Worm (Caenorhabditis elegans): ENCODE data around the gene Y62H9A.13.
A peak's percentile ranks its signal among the peaks of the same experiment; 100 is the strongest.

The Y62H9A.13 gene

DNA sequence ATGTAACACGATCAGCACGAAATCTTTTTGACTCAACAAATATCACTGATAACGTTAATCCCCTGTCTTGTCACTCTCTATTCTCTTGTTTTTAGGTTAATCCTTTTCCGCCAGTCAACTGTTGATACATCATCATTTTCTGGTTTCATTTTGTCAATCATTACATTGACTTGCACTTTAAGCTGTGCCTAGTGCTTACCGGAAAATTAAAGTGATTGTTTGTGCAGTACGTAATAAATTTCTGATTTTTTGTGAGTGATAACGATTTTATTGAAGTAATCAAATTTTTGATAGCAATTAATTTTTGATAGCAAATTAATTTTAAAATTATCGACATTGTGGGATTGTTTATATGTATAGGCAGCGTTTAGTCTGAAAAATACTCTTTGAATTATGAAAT lies 7.6 kb upstream of the Y62H9A.13 start (continued):
- TF ChIP-seq ctbp-1 (GFP tag; IDR thresholded peaks at IDR 0.05) (no peak), aly-2 (tag; optimal IDR thresholded peaks at IDR 0.05) (no peak), dmd-6 (GFP tag; IDR thresholded peaks at IDR 0.05) (peak; percentile 67), sdz-12 (GFP tag; optimal IDR thresholded peaks at IDR 0.05) (no peak), Y48G9A.11 (GFP tag; IDR thresholded peaks at IDR 0.05) (no peak), daf-16 (GFP tag; optimal IDR thresholded peaks at IDR 0.05) (no peak), daf-16 (tag; optimal IDR thresholded peaks at IDR 0.05) (peak; percentile 94), nhr-28 (tag; optimal IDR thresholded peaks at IDR 0.05) (peak; percentile 61), php-3 (GFP tag; IDR thresholded peaks at IDR 0.05) (peak; percentile 90), cey-2 (tag; optimal IDR thresholded peaks at IDR 0.05; ENCODE audit: borderline replicate concordance, insufficient read depth) (no peak), ceh-28 (tag; optimal IDR thresholded peaks at IDR 0.05) (no peak), snpc-4 (tag; optimal IDR thresholded peaks at IDR 0.05) (no peak), fkh-10 (GFP tag; optimal IDR thresholded peaks at IDR 0.05) (no peak), lin-15B (tag; optimal IDR thresholded peaks at IDR 0.05) (no peak), lin-1 (GFP tag; IDR thresholded peaks at IDR 0.05) (0 out of 2 replicates have a peak, but pooled peaks have one; percentile 29), hlh-11 (tag; optimal IDR thresholded peaks at IDR 0.05) (no peak), nhr-76 (tag; optimal IDR thresholded peaks at IDR 0.05) (no peak), hif-1 (tag; optimal IDR thresholded peaks at IDR 0.05) (no peak), lin-39 (tag; optimal IDR thresholded peaks at IDR 0.05) (no peak), duxl-1 (tag; optimal IDR thresholded peaks at IDR 0.05; ENCODE audit: poor library complexity) (no peak)

DNA sequence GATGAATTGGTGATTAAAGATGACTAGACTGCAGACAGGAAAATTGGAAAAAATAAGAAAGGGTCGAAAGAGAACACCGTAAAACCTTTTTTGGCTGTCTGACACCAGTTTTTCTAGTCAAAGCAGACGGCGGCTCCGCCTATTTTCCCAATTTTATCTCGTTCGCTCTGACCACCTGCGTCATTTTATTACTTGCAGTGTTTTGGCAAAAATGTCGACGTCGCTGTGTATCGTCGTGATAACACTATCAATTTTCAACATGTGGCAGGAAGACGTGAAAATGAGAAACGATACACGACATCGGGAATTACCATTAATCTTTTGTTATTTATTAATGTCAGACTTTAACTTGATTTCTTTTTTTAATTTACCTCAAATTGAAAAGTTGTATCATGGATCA lies 6.8 kb upstream of the Y62H9A.13 start, which contains the start of gene Y62H9A.15:
Y62H9A.15 (minus strand) TSS at position 100 of the 400 bp plus-strand sequence.
- TF ChIP-seq lin-39 (tag; optimal IDR thresholded peaks at IDR 0.05), result no peak
- no peak for TF ChIP-seq cey-2 (tag; optimal IDR thresholded peaks at IDR 0.05; ENCODE audit: borderline replicate concordance, insufficient read depth)
- TF ChIP-seq aha-1 (tag), result peak; percentile 6
- no peak for TF ChIP-seq R02D3.7 (tag; optimal IDR thresholded peaks at IDR 0.05)
- TF ChIP-seq zag-1 (tag; optimal IDR thresholded peaks at IDR 0.05), result no peak
- no peak for TF ChIP-seq vab-7 (GFP tag; IDR thresholded peaks at IDR 0.05)
- no peak for TF ChIP-seq F44E2.7 (GFP tag; IDR thresholded peaks at IDR 0.05)
- no peak for TF ChIP-seq ceh-20 (GFP tag; IDR thresholded peaks at IDR 0.05)
- TF ChIP-seq saeg-2 (GFP tag; IDR thresholded peaks at IDR 0.05), result no peak
- peak; percentile 28 for TF ChIP-seq hlh-11 (tag; optimal IDR thresholded peaks at IDR 0.05)
- no peak for TF ChIP-seq nhr-6 (tag; optimal IDR thresholded peaks at IDR 0.05)
- no peak for TF ChIP-seq mdt-29 (GFP tag; IDR thresholded peaks at IDR 0.05)
- TF ChIP-seq dmd-6 (GFP tag; IDR thresholded peaks at IDR 0.05), result peak; percentile 33; the same call in 1 of the 2 replicates
- no peak for TF ChIP-seq nhr-10 (tag; optimal IDR thresholded peaks at IDR 0.05)
- TF ChIP-seq F49E8.2 (tag; optimal IDR thresholded peaks at IDR 0.05; ENCODE audit: borderline replicate concordance), result no peak
- TF ChIP-seq tag-97 (GFP tag; IDR thresholded peaks at IDR 0.05), result no peak
- no peak for TF ChIP-seq rbr-2 (tag; optimal IDR thresholded peaks at IDR 0.05)
- no peak for TF ChIP-seq ces-1 (GFP tag; optimal IDR thresholded peaks at IDR 0.05)
- no peak for TF ChIP-seq fos-1 (tag; optimal IDR thresholded peaks at IDR 0.05)
- peak in 1 of 2 experiments; percentile 25 for TF ChIP-seq mdl-1 (tag; optimal IDR thresholded peaks at IDR 0.05)
- peak; percentile 17 for TF ChIP-seq pqm-1 (tag; optimal IDR thresholded peaks at IDR 0.05)
- no peak for TF ChIP-seq nhr-11 (tag; optimal IDR thresholded peaks at IDR 0.05)
- TF ChIP-seq D1046.2 (GFP tag; IDR thresholded peaks at IDR 0.05), result no peak
- TF ChIP-seq nhr-77 (tag; optimal IDR thresholded peaks at IDR 0.05), result no peak
- no peak for TF ChIP-seq daf-8 (GFP tag; IDR thresholded peaks at IDR 0.05)
- no peak for TF ChIP-seq ztf-7 (tag; optimal IDR thresholded peaks at IDR 0.05)
- TF ChIP-seq zfp-2 (tag; optimal IDR thresholded peaks at IDR 0.05), result no peak
- no peak for TF ChIP-seq lin-1 (GFP tag; IDR thresholded peaks at IDR 0.05)
- no peak for TF ChIP-seq nhr-102 (tag; optimal IDR thresholded peaks at IDR 0.05)
- no peak for TF ChIP-seq madf-9 (GFP tag; conservative IDR thresholded peaks at IDR 0.05)
- TF ChIP-seq daf-16 (GFP tag; optimal IDR thresholded peaks at IDR 0.05), result no peak
- peak; percentile 58 for TF ChIP-seq daf-16 (tag; optimal IDR thresholded peaks at IDR 0.05)
- no peak for TF ChIP-seq nhr-42 (GFP tag; IDR thresholded peaks at IDR 0.05)
- peak; percentile 19 for TF ChIP-seq nhr-28 (tag; optimal IDR thresholded peaks at IDR 0.05)
- TF ChIP-seq daf-12 (tag; optimal IDR thresholded peaks at IDR 0.05), result no peak
- TF ChIP-seq ZK337.2 (GFP tag; IDR thresholded peaks at IDR 0.05), result no peak
- TF ChIP-seq lin-29 (GFP tag; IDR thresholded peaks at IDR 0.05), result no peak
- TF ChIP-seq F37D6.2 (tag; optimal IDR thresholded peaks at IDR 0.05), result no peak
- TF ChIP-seq dve-1 (tag; optimal IDR thresholded peaks at IDR 0.05; ENCODE audit: insufficient read depth), result peak; percentile 18

Measured in whole organism, L4 larva.